Worm (Caenorhabditis elegans) whole organism, L1 larva: Measurements from ENCODE around the gene cdk-11.2.

Source experiments
- aha-1 ChIP-seq: fragments of 150-350 bp; optimal IDR thresholded peaks from 2 replicates; lab custom pipeline; 2014; ENCODE audit warnings: missing biosample characterization, missing genetic modification characterization
- hlh-4 ChIP-seq: sonication (generic microtip); optimal IDR thresholded peaks from 2 replicates; lab custom pipeline; 2016; ENCODE audit warnings: mild to moderate bottlenecking, missing genetic modification characterization, missing compliant biosample characterization
- lin-13 ChIP-seq: fragments of 150-350 bp; optimal IDR thresholded peaks from 2 replicates; lab custom pipeline; 2014; ENCODE audit warnings: missing biosample characterization, missing genetic modification reagents, missing genetic modification characterization
- lsy-2 ChIP-seq, 2 experiments: fragments of 150-350 bp; optimal IDR thresholded peaks; 2 replicates each; lab custom pipeline; 2014; ENCODE audit warnings: missing biosample characterization in 2 of 2, missing genetic modification characterization in 2 of 2
- pax-3 ChIP-seq: fragments of 200-800 bp; sonication (Bioruptor generic); optimal IDR thresholded peaks from 2 replicates; lab custom pipeline; 2018; ENCODE audit warnings: mild to moderate bottlenecking, missing genetic modification characterization, moderate library complexity, missing compliant biosample characterization
- snpc-4 ChIP-seq: fragments of 150-350 bp; optimal IDR thresholded peaks from 2 replicates; lab custom pipeline; 2014; ENCODE audit warnings: missing biosample characterization, missing genetic modification characterization
- tlp-1 ChIP-seq: fragments of 150-350 bp; optimal IDR thresholded peaks from 2 replicates; lab custom pipeline; 2014; ENCODE audit warnings: missing biosample characterization, missing genetic modification characterization
- unc-130 ChIP-seq: fragments of 150-350 bp; optimal IDR thresholded peaks from 2 replicates; lab custom pipeline; 2017; ENCODE audit warnings: missing biosample characterization, missing genetic modification characterization, inconsistent platforms
- ztf-11 ChIP-seq, 2 experiments: sonication (generic microtip); optimal IDR thresholded peaks; 2 replicates each; lab custom pipeline; 2016 to 2017; ENCODE audit warnings: missing genetic modification characterization in 2 of 2, missing biosample characterization in 1 of 2, missing compliant biosample characterization in 1 of 2

- TF ChIP-seq unc-130 (tag; lab: Kevin White, UChicago): peak; percentile 47
- no peak for TF ChIP-seq aha-1
- peak; percentile 40 for TF ChIP-seq pax-3 (tag; lab: Kevin White, UChicago)
- TF ChIP-seq lsy-2 (tag; optimal IDR thresholded peaks at IDR 0.05; lab: Kevin White, UChicago): peak; percentile 36 to 68
- no peak for TF ChIP-seq hlh-4 (tag; lab: Kevin White, UChicago)
- TF ChIP-seq ztf-11 (tag; optimal IDR thresholded peaks at IDR 0.05; lab: Kevin White, UChicago): no peak
- TF ChIP-seq snpc-4 (tag; lab: Kevin White, UChicago): no peak
- TF ChIP-seq tlp-1 (tag; lab: Kevin White, UChicago): no peak
- no peak for TF ChIP-seq lin-13 (GFP tag; lab: Kevin White, UChicago)
Observed at ce11 chrX:10435492-10435939, 16.0 kb upstream of the cdk-11.2 start.
